Worm (Caenorhabditis elegans) whole organism, midembryonic: ENCODE results near the gene rrc-1.
A peak's percentile ranks its signal among the peaks of the same experiment; 100 is the strongest.

ENCODE experiments used
- T22C8.4 ChIP-seq: fragments of 200-800 bp; sonication (Bioruptor generic); IDR thresholded peaks from 2 replicates; pipeline ENCODE4 v1.3.6; 2022; ENCODE audit warnings: missing genetic modification characterization, missing compliant biosample characterization
- cog-1 ChIP-seq: sonication (generic microtip); optimal IDR thresholded peaks from 2 replicates; lab custom pipeline; 2016; ENCODE audit warnings: missing genetic modification characterization, missing compliant biosample characterization
- flt-1 ChIP-seq: fragments of 200-800 bp; sonication (Bioruptor generic); IDR thresholded peaks from 2 replicates; pipeline ENCODE4 v1.3.6; 2022; ENCODE audit warnings: missing genetic modification characterization, missing compliant biosample characterization
- klf-2 ChIP-seq: fragments of 200-800 bp; sonication (Bioruptor generic); conservative IDR thresholded peaks from 2 replicates; pipeline ENCODE4 v1.3.6; 2022; ENCODE audit warnings: missing genetic modification reagents, missing genetic modification characterization, missing compliant biosample characterization
- med-1 ChIP-seq: sonication (generic microtip); optimal IDR thresholded peaks from 2 replicates; lab custom pipeline; 2017; ENCODE audit warnings: missing genetic modification characterization, mild to moderate bottlenecking, missing compliant biosample characterization, antibody characterized with exemption, missing genetic modification reagents; ENCODE audit not compliant: insufficient read depth
- ref-1 ChIP-seq: fragments of 200-800 bp; sonication (Bioruptor generic); conservative IDR thresholded peaks from 2 replicates; pipeline ENCODE4 v1.3.6; 2022; ENCODE audit warnings: missing genetic modification reagents, missing genetic modification characterization, missing compliant biosample characterization
- tab-1 ChIP-seq: fragments of 200-800 bp; sonication (Bioruptor generic); IDR thresholded peaks from 2 replicates; pipeline ENCODE4 v1.3.6; 2022; ENCODE audit warnings: missing genetic modification characterization, missing compliant biosample characterization
- ztf-23 ChIP-seq: fragments of 200-800 bp; sonication (Bioruptor generic); IDR thresholded peaks from 2 replicates; pipeline ENCODE4 v1.3.6; 2022; ENCODE audit warnings: missing genetic modification reagents, missing genetic modification characterization, missing compliant biosample characterization
- ztf-29 ChIP-seq: fragments of 200-800 bp; sonication (Bioruptor generic); IDR thresholded peaks from 2 replicates; pipeline ENCODE4 v1.3.6; 2022; ENCODE audit warnings: missing genetic modification reagents, missing genetic modification characterization, missing compliant biosample characterization

rrc-1 gene

DNA sequence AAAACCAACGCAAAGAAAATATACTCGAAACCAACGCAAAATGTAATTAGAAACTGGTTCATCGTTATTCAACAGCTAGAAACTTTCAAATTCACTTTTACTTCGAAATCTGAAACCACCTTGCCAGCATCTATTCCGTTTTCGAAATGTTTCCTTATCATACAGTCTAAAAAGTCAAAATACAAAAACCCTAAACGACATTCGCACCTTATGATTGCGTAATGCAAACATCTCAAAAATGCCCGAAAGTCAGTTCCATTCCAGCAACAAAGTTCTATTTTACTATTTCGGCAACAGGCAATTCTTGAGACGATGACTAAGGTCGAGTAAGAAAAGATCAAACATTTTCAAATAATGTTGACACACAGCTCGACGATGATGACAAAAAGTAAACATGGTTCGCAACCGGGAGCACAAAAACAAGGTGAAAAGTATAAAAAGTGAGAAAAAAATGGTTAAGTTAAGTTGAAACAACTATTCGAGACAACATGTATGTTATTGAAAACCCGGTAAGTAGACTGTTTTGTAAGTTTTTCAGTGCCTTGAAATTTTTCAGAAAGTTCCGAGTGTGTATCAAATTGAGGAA is 20.8 kb upstream of the rrc-1 start, which contains the start of gene lec-7:
Gene lec-7 (plus strand): TSS at position 297 of the 586 bp plus-strand sequence.
- TF ChIP-seq tab-1 (no peak), klf-2 (GFP tag; lab: Robert Waterston, UW) (no peak), med-1 (GFP tag; lab: Kevin White, UChicago) (no peak), ztf-29 (GFP tag; lab: Robert Waterston, UW) (no peak), cog-1 (tag; lab: Kevin White, UChicago) (no peak)

DNA sequence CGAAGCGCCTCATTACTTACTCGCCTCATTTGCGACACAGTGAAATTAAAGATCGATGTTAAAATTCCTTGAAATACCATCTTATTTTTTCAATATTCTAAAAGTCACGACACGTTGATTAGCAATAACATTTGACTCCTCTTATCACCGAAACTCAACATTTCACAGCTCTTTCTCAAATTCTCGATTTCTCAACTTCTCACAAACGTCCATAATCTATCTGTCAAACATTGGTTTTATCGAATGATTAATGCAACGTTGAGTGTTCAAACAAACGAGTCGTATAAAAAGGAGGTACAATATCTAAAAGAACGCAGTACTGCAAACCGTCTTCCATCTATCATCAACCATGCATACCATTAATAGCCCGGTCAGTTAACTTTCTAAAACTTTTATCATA is 19.2 kb upstream of the rrc-1 start, which contains the start of gene lec-8:
Gene lec-8 (plus strand): TSS at position 314 of the 400 bp plus-strand sequence.
- TF ChIP-seq T22C8.4 (GFP tag; lab: Robert Waterston, UW) (no peak), ztf-23 (GFP tag; lab: Robert Waterston, UW) (no peak), cog-1 (tag; lab: Kevin White, UChicago) (no peak), ref-1 (GFP tag; lab: Robert Waterston, UW) (no peak), ztf-29 (GFP tag; lab: Robert Waterston, UW) (no peak), tab-1 (no peak), med-1 (GFP tag; lab: Kevin White, UChicago) (no peak), klf-2 (GFP tag; lab: Robert Waterston, UW) (no peak), flt-1 (GFP tag; lab: Robert Waterston, UW) (no peak)

DNA sequence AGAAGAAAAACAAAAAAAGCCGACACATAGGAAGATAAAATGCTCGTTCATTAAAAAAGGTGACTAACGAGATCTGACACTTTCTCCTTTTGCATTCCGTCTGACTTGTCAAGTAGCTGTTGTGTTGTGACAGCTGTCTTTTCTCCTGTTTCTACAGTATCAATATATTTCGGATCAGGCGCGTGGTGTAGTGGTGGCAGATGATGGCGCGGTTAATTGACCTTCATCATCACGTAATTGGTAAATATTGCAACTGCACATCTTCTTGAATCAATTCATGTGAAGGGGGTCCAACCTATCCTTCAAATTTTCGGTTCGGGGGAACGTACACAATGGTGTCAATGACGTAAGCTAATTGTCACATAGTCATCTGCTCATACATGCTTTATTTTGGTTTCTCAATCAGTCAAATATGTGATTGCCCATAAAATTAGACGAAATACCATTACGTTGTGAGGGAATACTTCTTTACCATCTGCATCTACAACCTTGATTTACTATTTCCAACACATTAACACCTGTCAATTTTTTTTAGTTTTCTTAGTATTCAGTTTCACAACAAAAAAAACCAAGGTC is 17.2 kb upstream of the rrc-1 start:
- TF ChIP-seq ztf-23 (GFP tag; lab: Robert Waterston, UW), result no peak
- no peak for TF ChIP-seq cog-1 (tag; lab: Kevin White, UChicago)
- no peak for TF ChIP-seq tab-1
- no peak for TF ChIP-seq ref-1 (GFP tag; lab: Robert Waterston, UW)
- TF ChIP-seq T22C8.4 (GFP tag; lab: Robert Waterston, UW), result no peak

DNA sequence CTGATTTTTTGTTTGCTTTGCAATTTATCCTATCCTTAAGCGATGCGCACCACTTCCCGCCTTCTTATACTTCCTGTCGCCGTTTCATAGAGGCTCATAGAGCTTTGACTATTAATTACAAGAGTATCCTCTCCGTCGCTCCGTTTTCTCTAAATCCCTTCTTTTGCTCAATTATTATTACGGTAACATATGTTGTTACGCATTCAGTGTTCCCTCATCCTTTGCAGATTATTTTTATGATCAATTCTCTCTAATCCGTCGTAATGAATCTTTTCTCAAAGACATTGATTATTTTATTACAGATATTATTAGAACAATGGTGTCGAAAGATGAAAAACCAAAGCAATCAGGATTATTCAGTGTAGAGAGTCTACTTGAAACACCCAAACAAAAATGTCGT is 15.9 kb upstream of the rrc-1 start, which contains the start of gene vab-15:
Gene vab-15 (plus strand): TSS at position 301 of the 400 bp plus-strand sequence.
- TF ChIP-seq ztf-23 (GFP tag; lab: Robert Waterston, UW) (no peak), ref-1 (GFP tag; lab: Robert Waterston, UW) (no peak), T22C8.4 (GFP tag; lab: Robert Waterston, UW) (no peak), flt-1 (GFP tag; lab: Robert Waterston, UW) (no peak), tab-1 (no peak)

DNA sequence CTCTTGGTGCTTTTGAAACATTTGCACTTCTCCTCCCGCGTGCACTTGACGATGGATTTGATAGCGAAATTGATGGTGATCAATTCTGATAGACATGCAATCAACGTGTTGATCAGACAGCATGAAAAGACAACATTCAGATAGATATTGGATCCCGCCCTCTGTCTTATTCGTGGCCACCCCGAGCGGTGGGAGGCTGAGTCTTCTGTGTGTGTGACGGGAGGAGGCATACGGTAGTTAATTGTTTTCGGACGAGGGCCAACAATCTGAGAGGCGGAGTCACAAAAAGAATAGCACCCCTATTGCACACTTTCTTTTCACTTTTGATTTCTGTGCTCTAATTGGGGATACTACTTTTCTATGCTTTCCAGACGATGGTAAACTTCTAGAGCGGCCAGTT is 14.8 kb upstream of the rrc-1 start:
- TF ChIP-seq flt-1 (GFP tag; lab: Robert Waterston, UW), result no peak
- TF ChIP-seq ztf-23 (GFP tag; lab: Robert Waterston, UW), result no peak
- no peak for TF ChIP-seq ztf-29 (GFP tag; lab: Robert Waterston, UW)
- TF ChIP-seq tab-1, result no peak
- TF ChIP-seq med-1 (GFP tag; lab: Kevin White, UChicago), result no peak
- no peak for TF ChIP-seq ref-1 (GFP tag; lab: Robert Waterston, UW)
- no peak for TF ChIP-seq T22C8.4 (GFP tag; lab: Robert Waterston, UW)
- TF ChIP-seq klf-2 (GFP tag; lab: Robert Waterston, UW), result no peak
- TF ChIP-seq cog-1 (tag; lab: Kevin White, UChicago), result no peak

DNA sequence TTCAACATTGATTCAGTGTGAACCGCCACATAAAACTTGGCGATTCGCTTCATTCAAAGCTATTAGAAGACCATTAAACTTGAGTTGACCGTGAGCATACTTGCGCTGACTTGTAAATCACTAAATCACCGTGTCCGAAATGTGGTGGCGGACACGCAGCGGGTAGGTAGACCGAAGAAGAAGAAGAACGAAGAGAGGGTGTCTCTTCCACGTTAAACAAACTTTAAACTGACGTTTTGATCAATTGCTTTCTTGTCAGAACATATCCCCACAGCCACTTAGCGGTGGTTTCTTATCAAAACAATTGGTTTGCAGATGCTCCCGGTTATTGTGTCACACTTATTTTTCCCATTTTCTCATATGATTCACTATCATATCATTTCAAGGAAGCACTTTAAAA is 12.5 kb upstream of the rrc-1 start:
- TF ChIP-seq cog-1 (tag; lab: Kevin White, UChicago) (no peak), med-1 (GFP tag; lab: Kevin White, UChicago) (no peak), ref-1 (GFP tag; lab: Robert Waterston, UW) (no peak), flt-1 (GFP tag; lab: Robert Waterston, UW) (no peak), ztf-23 (GFP tag; lab: Robert Waterston, UW) (no peak), klf-2 (GFP tag; lab: Robert Waterston, UW) (no peak), T22C8.4 (GFP tag; lab: Robert Waterston, UW) (no peak), ztf-29 (GFP tag; lab: Robert Waterston, UW) (no peak), tab-1 (no peak)

DNA sequence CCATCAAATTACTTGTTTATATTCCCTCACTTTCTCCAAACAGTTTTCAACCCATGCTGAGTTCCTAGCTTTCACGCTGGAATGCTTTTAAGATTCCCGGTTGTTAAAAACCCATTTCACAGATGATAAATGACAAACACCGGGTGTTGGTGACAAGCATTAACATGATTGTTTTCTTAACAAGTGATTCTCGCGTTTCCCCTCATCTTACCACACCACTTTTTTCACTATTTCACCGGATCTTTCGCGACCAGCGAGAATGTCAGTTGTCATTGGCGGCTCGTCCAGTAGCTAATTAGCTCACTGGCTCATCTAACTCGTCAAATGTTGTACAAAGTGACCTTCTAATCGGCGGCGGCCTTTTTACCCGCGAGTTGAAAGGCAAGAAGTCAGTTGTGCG is 11.0 kb upstream of the rrc-1 start:
- TF ChIP-seq klf-2 (GFP tag; lab: Robert Waterston, UW), result no peak
- no peak for TF ChIP-seq flt-1 (GFP tag; lab: Robert Waterston, UW)
- TF ChIP-seq ref-1 (GFP tag; lab: Robert Waterston, UW), result no peak
- no peak for TF ChIP-seq med-1 (GFP tag; lab: Kevin White, UChicago)
- TF ChIP-seq tab-1, result no peak
- TF ChIP-seq ztf-29 (GFP tag; lab: Robert Waterston, UW), result no peak
- no peak for TF ChIP-seq ztf-23 (GFP tag; lab: Robert Waterston, UW)
- no peak for TF ChIP-seq cog-1 (tag; lab: Kevin White, UChicago)
- TF ChIP-seq T22C8.4 (GFP tag; lab: Robert Waterston, UW), result no peak

DNA sequence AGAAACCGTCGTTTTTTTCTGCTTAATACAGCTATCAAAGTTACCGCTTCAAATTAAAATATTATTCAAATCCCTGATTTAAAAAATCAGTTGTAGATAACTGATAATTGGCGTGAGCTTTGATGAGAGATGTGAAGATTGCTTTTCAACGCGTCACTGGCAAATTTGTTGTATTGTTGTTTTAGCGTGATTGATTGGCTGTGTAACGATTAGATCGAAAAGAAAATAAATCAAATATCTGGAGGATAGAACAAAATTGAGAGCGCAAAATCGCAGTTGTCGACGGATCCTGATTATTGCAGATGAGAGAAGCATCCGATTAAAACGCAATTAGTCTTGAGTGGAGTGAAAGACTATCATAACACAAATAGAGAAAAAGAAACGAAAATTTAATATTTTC is 9.8 kb upstream of the rrc-1 start:
- no peak for TF ChIP-seq med-1 (GFP tag; lab: Kevin White, UChicago)
- TF ChIP-seq T22C8.4 (GFP tag; lab: Robert Waterston, UW), result no peak
- no peak for TF ChIP-seq ref-1 (GFP tag; lab: Robert Waterston, UW)
- no peak for TF ChIP-seq tab-1
- no peak for TF ChIP-seq flt-1 (GFP tag; lab: Robert Waterston, UW)
- TF ChIP-seq cog-1 (tag; lab: Kevin White, UChicago), result no peak
- TF ChIP-seq ztf-29 (GFP tag; lab: Robert Waterston, UW), result no peak
- no peak for TF ChIP-seq klf-2 (GFP tag; lab: Robert Waterston, UW)
- no peak for TF ChIP-seq ztf-23 (GFP tag; lab: Robert Waterston, UW)

DNA sequence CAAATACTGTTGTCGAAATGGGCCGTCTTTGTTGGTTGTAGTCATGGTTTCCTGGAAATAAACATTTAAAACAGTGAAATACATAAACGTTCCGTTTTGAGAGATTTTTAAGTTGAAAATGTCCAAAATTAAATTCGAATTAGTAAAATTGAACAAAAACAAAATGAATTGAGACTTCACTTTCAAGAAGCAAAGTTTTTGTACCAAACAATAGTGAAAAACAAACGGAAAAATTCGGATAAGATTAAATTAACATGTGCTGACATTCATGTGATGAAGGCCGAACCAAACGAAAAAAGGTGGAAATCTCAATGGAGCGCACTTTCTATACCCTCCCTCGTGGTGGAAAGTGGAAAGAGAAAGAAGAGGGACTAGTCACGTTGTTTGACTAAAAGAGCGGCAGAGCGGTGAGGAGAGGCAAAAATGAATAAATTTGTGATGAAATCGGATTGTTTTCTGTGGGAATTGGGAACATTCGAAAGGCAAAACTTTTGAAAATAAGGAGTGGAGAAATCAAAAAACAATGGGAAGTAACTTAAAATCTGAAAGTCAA is 7.0 kb upstream of the rrc-1 start, which contains the start of gene ipla-2:
Gene ipla-2 (minus strand): TSS at position 51 of the 553 bp plus-strand sequence.
- TF ChIP-seq ztf-29 (GFP tag; lab: Robert Waterston, UW) (no peak), cog-1 (tag; lab: Kevin White, UChicago) (peak; percentile 7), flt-1 (GFP tag; lab: Robert Waterston, UW) (no peak)
